Worm (Caenorhabditis elegans): ENCODE results near the gene lido-16.

Gene lido-16

ce11 chrII:6449656-6450055 lies 35.1 kb downstream of the lido-16 start, which contains the start of gene nhr-22:
nhr-22 (minus strand) TSS chrII:6449792.
- no peak for TF ChIP-seq nhr-237 (tag; optimal IDR thresholded peaks at IDR 0.05)
- no peak for TF ChIP-seq ztf-11 (tag; optimal IDR thresholded peaks at IDR 0.05)
- peak; percentile 37 for TF ChIP-seq elt-2 (tag; optimal IDR thresholded peaks at IDR 0.05)
- no peak for TF ChIP-seq elt-3 (tag; optimal IDR thresholded peaks at IDR 0.05)
- no peak for TF ChIP-seq egl-27 (tag; optimal IDR thresholded peaks at IDR 0.05)

DNA sequence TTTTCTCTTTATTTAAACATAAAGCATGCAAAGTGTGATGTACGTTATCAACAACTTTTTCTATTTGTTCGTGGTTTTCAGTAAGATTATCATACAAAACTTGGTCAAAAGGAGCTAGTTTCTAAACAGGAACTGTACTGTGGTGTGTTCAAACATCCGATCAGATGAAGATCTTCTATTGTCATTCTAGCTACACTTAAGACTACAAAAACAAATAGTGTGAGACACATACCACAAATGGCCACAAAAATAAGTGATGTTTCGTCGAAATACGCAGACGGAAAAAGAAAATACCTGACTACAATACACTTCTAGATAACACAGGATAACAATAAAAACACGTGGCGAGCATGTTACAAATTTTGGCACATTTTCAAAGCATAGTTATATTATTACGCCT lies 36.1 kb downstream of the lido-16 start:
- TF ChIP-seq pqm-1 (tag; optimal IDR thresholded peaks at IDR 0.05) (peak; percentile 9), hmg-11 (tag; optimal IDR thresholded peaks at IDR 0.05) (no peak), nhr-23 (tag; optimal IDR thresholded peaks at IDR 0.05) (peak; percentile 14), nhr-67 (tag; optimal IDR thresholded peaks at IDR 0.05) (no peak), nhr-25 (tag; optimal IDR thresholded peaks at IDR 0.05) (peak; percentile 52), elt-3 (tag; optimal IDR thresholded peaks at IDR 0.05) (no peak), elt-2 (tag; optimal IDR thresholded peaks at IDR 0.05) (peak; percentile 53), nhr-28 (tag; optimal IDR thresholded peaks at IDR 0.05) (no peak), elt-1 (tag; optimal IDR thresholded peaks at IDR 0.05) (no peak)

- TF ChIP-seq nhr-25 (tag; optimal IDR thresholded peaks at IDR 0.05), result peak; percentile 29
- TF ChIP-seq nhr-23 (tag; optimal IDR thresholded peaks at IDR 0.05), result peak; percentile 15
- no peak for TF ChIP-seq lsy-12 (tag; optimal IDR thresholded peaks at IDR 0.05)
- no peak for TF ChIP-seq fkh-2 (tag; optimal IDR thresholded peaks at IDR 0.05)
- TF ChIP-seq elt-2 (tag; optimal IDR thresholded peaks at IDR 0.05), result no peak
- TF ChIP-seq elt-3 (tag; optimal IDR thresholded peaks at IDR 0.05), result no peak
These were observed 36.6 kb downstream of the lido-16 start for ce11 chrII:6448189-6448588.

DNA sequence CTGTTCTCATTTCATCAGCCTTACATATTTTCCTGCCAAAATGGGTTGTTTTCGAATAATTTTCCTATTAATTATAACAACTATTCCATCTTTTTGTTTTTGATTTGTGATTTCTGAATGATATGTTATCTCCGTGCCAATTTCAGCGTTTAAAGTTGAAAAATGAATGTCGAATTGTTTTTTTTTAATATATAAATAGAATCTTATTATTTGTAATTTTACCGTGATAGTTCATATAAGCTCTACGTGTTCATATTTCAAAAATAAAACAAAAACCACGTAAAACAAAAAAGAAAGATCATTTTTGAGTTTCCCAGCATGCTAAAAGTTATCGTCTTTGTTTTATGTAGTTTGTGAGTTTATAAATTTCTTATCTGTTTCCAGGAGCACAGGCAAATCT lies 41.1 kb downstream of the lido-16 start, which contains the start of gene K06A1.2:
Gene K06A1.2, plus strand, starts transcription at position 301 of the 400 bp plus-strand sequence.
- no peak for TF ChIP-seq nhr-43 (tag; optimal IDR thresholded peaks at IDR 0.05; ENCODE audit: poor library complexity, severe bottlenecking)
- no peak for TF ChIP-seq nhr-76 (tag; optimal IDR thresholded peaks at IDR 0.05)
- no peak for TF ChIP-seq lsy-12 (tag; optimal IDR thresholded peaks at IDR 0.05)
- no peak for TF ChIP-seq nfya-1 (tag; optimal IDR thresholded peaks at IDR 0.05; ENCODE audit: insufficient read depth)
- no peak for TF ChIP-seq lin-39 (tag; optimal IDR thresholded peaks at IDR 0.05)

- TF ChIP-seq nhr-77 (tag; optimal IDR thresholded peaks at IDR 0.05), result no peak
- no peak for TF ChIP-seq hmg-11 (tag; optimal IDR thresholded peaks at IDR 0.05)
- no peak for TF ChIP-seq ceh-16 (tag; optimal IDR thresholded peaks at IDR 0.05)
- TF ChIP-seq eor-1 (tag; optimal IDR thresholded peaks at IDR 0.05), result no peak
- TF ChIP-seq nhr-67 (tag; optimal IDR thresholded peaks at IDR 0.05), result no peak
These were observed 43.6 kb downstream of the lido-16 start, which contains the start of gene cutl-16 for ce11 chrII:6441128-6441527. cutl-16 (plus strand) TSS chrII:6441428.

DNA sequence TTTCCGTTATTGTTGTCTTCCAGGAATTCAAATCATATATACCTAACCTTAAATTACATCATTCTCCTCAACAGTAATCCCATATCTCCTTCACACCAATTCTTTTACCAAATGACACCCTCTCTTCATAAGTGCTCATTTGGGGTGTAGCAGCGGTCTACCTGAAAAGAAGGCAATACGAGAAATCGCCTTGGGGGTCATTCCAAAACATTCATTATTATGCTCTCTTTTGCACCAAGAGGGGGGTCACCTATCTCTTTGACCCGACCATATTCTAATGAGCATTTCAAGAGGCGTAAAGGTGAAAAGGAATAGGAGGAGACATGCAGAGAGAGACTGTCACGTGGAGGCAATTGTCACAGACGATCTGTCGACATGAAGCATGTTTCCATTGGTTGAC lies 47.9 kb downstream of the lido-16 start:
- TF ChIP-seq mml-1 (tag; optimal IDR thresholded peaks at IDR 0.05) (no peak), ama-1 (optimal IDR thresholded peaks at IDR 0.05) (no peak), R02D3.7 (tag; optimal IDR thresholded peaks at IDR 0.05) (no peak), pqm-1 (tag; optimal IDR thresholded peaks at IDR 0.05) (no peak), eor-1 (tag; optimal IDR thresholded peaks at IDR 0.05) (no peak), elt-1 (tag; optimal IDR thresholded peaks at IDR 0.05) (no peak), ztf-4 (tag; optimal IDR thresholded peaks at IDR 0.05) (no peak), nhr-11 (tag; optimal IDR thresholded peaks at IDR 0.05) (no peak), ZK546.5 (tag; optimal IDR thresholded peaks at IDR 0.05) (no peak), lin-15B (tag; optimal IDR thresholded peaks at IDR 0.05) (no peak), fos-1 (tag; optimal IDR thresholded peaks at IDR 0.05) (no peak), ceh-82 (tag; optimal IDR thresholded peaks at IDR 0.05) (no peak), ceh-9 (tag; optimal IDR thresholded peaks at IDR 0.05) (no peak), nhr-77 (tag; optimal IDR thresholded peaks at IDR 0.05) (no peak), nhr-12 (tag; optimal IDR thresholded peaks at IDR 0.05) (no peak), tbx-2 (tag; optimal IDR thresholded peaks at IDR 0.05) (no peak), ceh-16 (tag; optimal IDR thresholded peaks at IDR 0.05) (no peak), hmg-11 (tag; optimal IDR thresholded peaks at IDR 0.05) (no peak), elt-3 (tag; optimal IDR thresholded peaks at IDR 0.05) (no peak)
